Fruit fly (Drosophila melanogaster) whole organism, embryonic: ENCODE measurements around the gene CG42272.

Experiments used
- BEAF-32 ChIP-seq: fragments of 200-800 bp; sonication (Bioruptor generic); optimal IDR thresholded peaks from 3 replicates; lab custom pipeline; 2017; ENCODE audit warnings: missing biosample characterization, missing genetic modification characterization, mild to moderate bottlenecking, moderate library complexity, missing genetic modification reagents
- Bteb2 ChIP-seq: fragments of 200-800 bp; sonication (Bioruptor generic); optimal IDR thresholded peaks from 2 replicates; lab custom pipeline; 2016; ENCODE audit warnings: missing biosample characterization, missing genetic modification characterization
- CG10209 ChIP-seq: fragments of 200-800 bp; sonication (Bioruptor generic); optimal IDR thresholded peaks from 3 replicates; lab custom pipeline; 2017; ENCODE audit warnings: missing biosample characterization, mild to moderate bottlenecking, missing genetic modification characterization, missing genetic modification reagents
- CG11504 ChIP-seq: fragments of 200-800 bp; sonication (Bioruptor generic); optimal IDR thresholded peaks from 3 replicates; lab custom pipeline; 2019; ENCODE audit warnings: missing biosample characterization, mild to moderate bottlenecking, missing genetic modification characterization, moderate library complexity
- CG11560 ChIP-seq: fragments of 200-800 bp; sonication (Bioruptor generic); IDR thresholded peaks from 3 replicates; pipeline ENCODE4 v1.3.6; 2022; ENCODE audit warnings: missing biosample characterization, missing genetic modification characterization
- CG12659 ChIP-seq: fragments of 200-800 bp; sonication (Bioruptor generic); optimal IDR thresholded peaks from 3 replicates; lab custom pipeline; 2017; ENCODE audit warnings: mild to moderate bottlenecking, missing biosample characterization, missing genetic modification reagents, missing genetic modification characterization
- CG13296 ChIP-seq: fragments of 200-800 bp; sonication (Bioruptor generic); optimal IDR thresholded peaks from 3 replicates; lab custom pipeline; 2018; ENCODE audit warnings: missing biosample characterization, mild to moderate bottlenecking, missing genetic modification characterization
- CG13624 ChIP-seq: fragments of 200-800 bp; sonication (Bioruptor generic); optimal IDR thresholded peaks from 2 replicates; lab custom pipeline; 2016; ENCODE audit warnings: missing biosample characterization, missing genetic modification characterization
- CG14667 ChIP-seq: fragments of 200-800 bp; sonication (Bioruptor generic); IDR thresholded peaks from 2 replicates; pipeline ENCODE4 v1.3.6; 2022; ENCODE audit warnings: missing biosample characterization, missing genetic modification characterization
- CG14710 ChIP-seq: fragments of 200-800 bp; sonication (Bioruptor generic); optimal IDR thresholded peaks from 3 replicates; lab custom pipeline; 2019; ENCODE audit warnings: missing biosample characterization, mild to moderate bottlenecking, missing genetic modification characterization, moderate library complexity
- CG15269 ChIP-seq: fragments of 200-800 bp; sonication (Bioruptor generic); optimal IDR thresholded peaks from 2 replicates; lab custom pipeline; 2018; ENCODE audit warnings: missing biosample characterization, mild to moderate bottlenecking, missing genetic modification characterization, moderate library complexity
- CG2116 ChIP-seq: fragments of 200-800 bp; sonication (Bioruptor generic); optimal IDR thresholded peaks from 3 replicates; lab custom pipeline; 2018; ENCODE audit warnings: missing biosample characterization, mild to moderate bottlenecking, missing genetic modification characterization
- CG2120 ChIP-seq: fragments of 200-800 bp; sonication (Bioruptor generic); optimal IDR thresholded peaks from 3 replicates; lab custom pipeline; 2016; ENCODE audit warnings: missing biosample characterization, missing genetic modification characterization
- CG2678 ChIP-seq: fragments of 200-800 bp; sonication (Bioruptor generic); optimal IDR thresholded peaks from 3 replicates; lab custom pipeline; 2019; ENCODE audit warnings: missing biosample characterization, mild to moderate bottlenecking, missing genetic modification characterization, moderate library complexity
- CG31224 ChIP-seq: fragments of 200-800 bp; sonication (Bioruptor generic); IDR thresholded peaks from 2 replicates; pipeline ENCODE4 v1.3.6; 2022; ENCODE audit warnings: missing biosample characterization, missing genetic modification characterization
- CG32772 ChIP-seq: fragments of 200-800 bp; sonication (Bioruptor generic); IDR thresholded peaks from 2 replicates; pipeline ENCODE4 v1.3.6; 2022; ENCODE audit warnings: missing biosample characterization, missing genetic modification characterization
- CG3847 ChIP-seq: fragments of 200-800 bp; sonication (Bioruptor generic); IDR thresholded peaks from 2 replicates; pipeline ENCODE4 v1.3.6; 2022; ENCODE audit warnings: missing biosample characterization, missing genetic modification characterization
- CG6254 ChIP-seq: fragments of 200-800 bp; sonication (Bioruptor generic); optimal IDR thresholded peaks from 3 replicates; lab custom pipeline; 2017; ENCODE audit warnings: mild to moderate bottlenecking, missing biosample characterization, missing genetic modification reagents, missing genetic modification characterization
- CG6765 ChIP-seq: fragments of 200-800 bp; sonication (Bioruptor generic); optimal IDR thresholded peaks from 3 replicates; lab custom pipeline; 2017; ENCODE audit warnings: missing biosample characterization, mild to moderate bottlenecking, missing genetic modification characterization
- CG7839 ChIP-seq: fragments of 200-800 bp; sonication (Bioruptor generic); optimal IDR thresholded peaks from 3 replicates; lab custom pipeline; 2018; ENCODE audit warnings: missing biosample characterization, mild to moderate bottlenecking, missing genetic modification characterization, moderate library complexity
- CG8924 ChIP-seq: fragments of 200-800 bp; optimal IDR thresholded peaks from 3 replicates; lab custom pipeline; 2019; ENCODE audit warnings: missing biosample characterization, mild to moderate bottlenecking, missing genetic modification characterization, moderate library complexity
- CG9876 ChIP-seq: fragments of 200-800 bp; sonication (Bioruptor generic); optimal IDR thresholded peaks from 2 replicates; lab custom pipeline; 2016; ENCODE audit warnings: missing biosample characterization, missing genetic modification characterization
- D ChIP-seq, 2 experiments: fragments of 200-800 bp in 1 of 2; fragments of >200 bp in 1 of 2; sonication (Bioruptor generic) in 1 of 2; optimal IDR thresholded peaks; 2 replicates in 1 of 2; 3 replicates in 1 of 2; lab custom pipeline; 2017; ENCODE audit warnings: mild to moderate bottlenecking in 1 of 2, missing biosample characterization in 1 of 2, missing genetic modification characterization in 1 of 2, missing genetic modification reagents in 1 of 2
- E2f1 ChIP-seq: fragments of 200-800 bp; sonication (Bioruptor generic); IDR thresholded peaks from 2 replicates; pipeline ENCODE4 v1.3.6; 2022; ENCODE audit warnings: missing biosample characterization, missing genetic modification characterization
- Hr51 ChIP-seq, 2 experiments: fragments of 200-800 bp; sonication (Bioruptor generic); optimal IDR thresholded peaks; 2 replicates in 1 of 2; 3 replicates in 1 of 2; lab custom pipeline; 2016 to 2018; ENCODE audit warnings: missing biosample characterization in 2 of 2, missing genetic modification characterization in 2 of 2, mild to moderate bottlenecking in 1 of 2, moderate library complexity in 1 of 2
- Sry-β ChIP-seq: fragments of 200-800 bp; sonication (Bioruptor generic); optimal IDR thresholded peaks from 2 replicates; lab custom pipeline; 2018; ENCODE audit warnings: missing biosample characterization, mild to moderate bottlenecking, missing genetic modification characterization, moderate library complexity
- bowl ChIP-seq: fragments of 200-800 bp; sonication (Bioruptor generic); IDR thresholded peaks from 2 replicates; pipeline ENCODE4 v1.3.6; 2022; ENCODE audit warnings: missing biosample characterization, missing genetic modification characterization
- chinmo ChIP-seq: fragments of 200-800 bp; sonication (Bioruptor generic); IDR thresholded peaks from 4 replicates; pipeline ENCODE4 v1.3.6; 2022; ENCODE audit warnings: missing biosample characterization, missing genetic modification characterization; ENCODE audit not compliant: partially characterized antibody
- gce ChIP-seq: fragments of 200-800 bp; sonication (Bioruptor generic); IDR thresholded peaks from 3 replicates; pipeline ENCODE4 v1.3.6; 2022; ENCODE audit warnings: missing biosample characterization, missing genetic modification characterization
- grn ChIP-seq: fragments of 200-800 bp; sonication (Bioruptor generic); optimal IDR thresholded peaks from 3 replicates; lab custom pipeline; 2017; ENCODE audit warnings: missing biosample characterization, missing genetic modification characterization
- h ChIP-seq: fragments of >200 bp; optimal IDR thresholded peaks from 2 replicates; lab custom pipeline; 2017
- kah ChIP-seq: fragments of 200-800 bp; sonication (Bioruptor generic); optimal IDR thresholded peaks from 2 replicates; lab custom pipeline; 2018; ENCODE audit warnings: missing biosample characterization, mild to moderate bottlenecking, missing genetic modification characterization
- phol ChIP-seq: fragments of 200-800 bp; sonication (Bioruptor generic); optimal IDR thresholded peaks from 3 replicates; lab custom pipeline; 2018; ENCODE audit warnings: missing biosample characterization, mild to moderate bottlenecking, missing genetic modification characterization, moderate library complexity
- row ChIP-seq: fragments of 200-800 bp; sonication (Bioruptor generic); IDR thresholded peaks from 3 replicates; pipeline ENCODE4 v1.3.6; 2022; ENCODE audit warnings: missing biosample characterization, missing genetic modification characterization
- sd ChIP-seq: fragments of 200-800 bp; sonication (Bioruptor generic); optimal IDR thresholded peaks from 3 replicates; lab custom pipeline; 2018; ENCODE audit warnings: missing biosample characterization, mild to moderate bottlenecking, missing genetic modification characterization, moderate library complexity
- sr ChIP-seq: fragments of 200-800 bp; sonication (Bioruptor generic); IDR thresholded peaks from 3 replicates; pipeline ENCODE4 v1.3.6; 2022; ENCODE audit warnings: missing biosample characterization, missing genetic modification characterization

The CG42272 gene

DNA sequence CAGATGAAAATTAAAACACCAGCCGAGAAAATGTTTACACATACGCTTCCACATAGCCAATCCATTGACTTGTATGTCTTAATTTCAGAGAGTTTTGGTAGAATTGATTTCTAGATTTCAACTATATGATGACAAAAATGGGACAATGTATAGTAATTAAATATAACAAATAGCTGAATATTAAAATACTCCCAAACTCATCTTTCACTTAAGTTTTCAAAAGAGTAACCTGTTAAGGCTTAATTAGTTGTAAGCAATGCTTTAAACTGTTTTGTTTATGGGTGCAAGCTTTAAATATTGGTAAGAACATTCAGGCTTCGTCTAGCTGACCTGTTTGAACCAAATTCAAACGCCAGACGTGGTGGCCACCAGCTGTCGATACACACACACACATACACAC lies 25.9 kb downstream of the CG42272 start (continued):
- no peak for TF ChIP-seq bowl
- TF ChIP-seq kah (GFP tag; lab: Kevin White, UChicago), result no peak
- TF ChIP-seq CG32772 (GFP tag; lab: Robert Waterston, UW), result no peak
- TF ChIP-seq CG8924 (tag; lab: Kevin White, UChicago), result peak; percentile 34
- TF ChIP-seq CG10209 (GFP tag; lab: Kevin White, UChicago), result peak; percentile 28
- peak; percentile 53 for TF ChIP-seq phol
- TF ChIP-seq Hr51 (GFP tag; optimal IDR thresholded peaks at IDR 0.05; lab: Kevin White, UChicago), result peak in 1 of 2 experiments; percentile 57
- TF ChIP-seq CG14710 (tag; lab: Kevin White, UChicago), result peak; percentile 9
- 0 out of 3 replicates have a peak, but pooled peaks have one; percentile 43 for TF ChIP-seq row
- no peak for TF ChIP-seq CG13624 (GFP tag; lab: Kevin White, UChicago)
- no peak for TF ChIP-seq E2f1
- no peak for TF ChIP-seq CG11560
- TF ChIP-seq CG6254 (GFP tag; lab: Kevin White, UChicago), result peak; percentile 10
- TF ChIP-seq CG2120 (GFP tag; lab: Kevin White, UChicago), result peak; percentile 16
- no peak for TF ChIP-seq CG14667 (GFP tag; lab: Robert Waterston, UW)
- TF ChIP-seq CG3847 (GFP tag; lab: Robert Waterston, UW), result peak; percentile 24; the same call in 1 of the 2 replicates
- peak; percentile 48 for TF ChIP-seq CG7839 (tag; lab: Kevin White, UChicago)
- TF ChIP-seq Bteb2 (GFP tag; lab: Kevin White, UChicago), result no peak
- TF ChIP-seq CG31224, result no peak
- peak; percentile 63 for TF ChIP-seq CG2678 (tag; lab: Kevin White, UChicago)
- TF ChIP-seq, all 482 proteins: peak for 73

DNA sequence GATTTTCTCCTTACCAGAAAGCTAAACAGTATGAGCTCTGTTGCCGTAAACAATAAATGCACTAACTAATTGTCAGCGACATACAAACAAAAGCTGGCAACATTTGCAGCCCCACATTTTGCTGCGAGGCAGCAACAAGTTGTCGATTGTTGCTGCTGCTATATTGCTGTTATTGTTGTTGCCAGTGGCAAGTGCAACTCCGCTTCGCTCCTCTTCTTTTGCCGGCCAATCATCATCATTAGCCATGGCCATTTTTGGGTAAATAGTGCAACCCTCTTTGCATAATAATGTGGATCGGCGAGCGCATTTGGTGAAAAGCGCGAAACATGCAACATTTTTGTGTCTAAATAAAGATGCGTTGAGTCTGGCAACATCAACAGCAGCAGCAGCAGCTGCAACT lies 27.8 kb downstream of the CG42272 start:
- TF ChIP-seq CG2116 (GFP tag; lab: Kevin White, UChicago) (no peak), CG11504 (tag; lab: Kevin White, UChicago) (peak; percentile 93)
- TF ChIP-seq, all 482 proteins: peak for 1

DNA sequence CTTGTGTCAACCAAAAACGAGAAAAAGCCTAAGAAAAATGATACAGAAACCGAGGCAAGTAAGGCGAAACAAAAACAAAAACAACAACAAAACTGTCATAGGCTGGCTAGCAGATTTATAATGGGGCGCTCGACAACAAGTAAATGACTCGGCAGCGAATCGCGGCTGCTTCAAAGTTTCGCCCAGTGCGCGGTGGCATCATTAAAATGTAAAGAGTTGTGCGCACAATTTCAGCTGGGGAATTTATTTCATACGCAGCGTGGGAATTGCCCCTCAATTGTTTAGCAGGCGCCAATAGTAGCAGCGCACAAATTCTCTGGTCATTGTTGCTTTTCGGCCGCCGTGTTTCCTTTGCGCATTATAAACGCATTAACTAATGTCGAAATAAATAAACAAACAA lies 29.1 kb downstream of the CG42272 start:
- TF ChIP-seq CG9876 (GFP tag; lab: Kevin White, UChicago) (no peak), CG15269 (tag; lab: Kevin White, UChicago) (peak; percentile 24), BEAF-32 (GFP tag; lab: Kevin White, UChicago) (no peak), h (lab: Kevin White, UChicago) (no peak), gce (GFP tag; lab: Robert Waterston, UW) (no peak), sd (tag; lab: Kevin White, UChicago) (peak; percentile 53), CG13296 (GFP tag; lab: Kevin White, UChicago) (no peak), sr (GFP tag; lab: Robert Waterston, UW) (no peak), CG6765 (GFP tag; lab: Kevin White, UChicago) (no peak), D (optimal IDR thresholded peaks at IDR 0.05; lab: Kevin White, UChicago) (no peak), D (GFP tag; optimal IDR thresholded peaks at IDR 0.05; lab: Kevin White, UChicago) (no peak), Sry-β (GFP tag; lab: Kevin White, UChicago) (no peak), chinmo (GFP tag; lab: Robert Waterston, UW) (0 out of 4 replicates have a peak, but pooled peaks have one; percentile 59), CG12659 (GFP tag; lab: Kevin White, UChicago) (no peak), grn (GFP tag; lab: Kevin White, UChicago) (no peak)
